Fruit fly (Drosophila melanogaster) whole organism, pupa: ENCODE data around the gene CG10486.

Experiments used
- CG10348 ChIP-seq: fragments of 200-800 bp; sonication (Bioruptor generic); IDR thresholded peaks from 2 replicates; pipeline ENCODE4 v1.3.6; 2022; ENCODE audit warnings: missing biosample characterization, missing genetic modification characterization
- CG17806 ChIP-seq: fragments of 200-800 bp; sonication (Bioruptor generic); optimal IDR thresholded peaks from 2 replicates; lab custom pipeline; 2018; ENCODE audit warnings: missing biosample characterization, mild to moderate bottlenecking, missing genetic modification characterization, moderate library complexity
- CG8159 ChIP-seq: fragments of 200-800 bp; sonication (Bioruptor generic); optimal IDR thresholded peaks from 3 replicates; lab custom pipeline; 2018; ENCODE audit warnings: missing biosample characterization, mild to moderate bottlenecking, missing genetic modification characterization, moderate library complexity
- CG9948 ChIP-seq: fragments of 200-800 bp; sonication (Bioruptor generic); optimal IDR thresholded peaks from 2 replicates; lab custom pipeline; 2018; ENCODE audit warnings: missing biosample characterization, mild to moderate bottlenecking, missing genetic modification characterization, moderate library complexity
- Ets98B ChIP-seq: fragments of 200-800 bp; sonication (Bioruptor generic); IDR thresholded peaks from 2 replicates; pipeline ENCODE4 v1.3.6; 2022; ENCODE audit warnings: missing biosample characterization, missing genetic modification characterization
- fd96Ca ChIP-seq: fragments of 200-800 bp; sonication (Bioruptor generic); IDR thresholded peaks from 3 replicates; pipeline ENCODE4 v1.3.6; 2022; ENCODE audit warnings: missing biosample characterization, missing genetic modification characterization

dm6 chr3L:5906599-5906998 lies at the start of gene CG10486:
- TF ChIP-seq CG10348 (GFP tag; lab: Robert Waterston, UW) (no peak), Ets98B (GFP tag; lab: Robert Waterston, UW) (no peak), CG9948 (tag; lab: Kevin White, UChicago) (no peak), fd96Ca (GFP tag; lab: Robert Waterston, UW) (no peak), CG17806 (tag; lab: Kevin White, UChicago) (no peak), CG8159 (no peak)
